Fruit fly (Drosophila melanogaster): ENCODE data around the gene Smg6.
A peak's percentile ranks its signal among the peaks of the same experiment; 100 is the strongest.

The Smg6 gene

dm6 chr3R:24983537-24984501, 49.4 kb downstream of the Smg6 start, which contains the start of gene tnc (continued):
- TF ChIP-seq gcm2 (GFP tag; optimal IDR thresholded peaks at IDR 0.05) (no peak), ranshi (GFP tag; IDR thresholded peaks at IDR 0.05) (peak; percentile 56; the same call in 1 of the 2 replicates), CG10462 (GFP tag; optimal IDR thresholded peaks at IDR 0.05) (peak; percentile 0), pan (optimal IDR thresholded peaks at IDR 0.05) (no peak), pan (GFP tag; optimal IDR thresholded peaks at IDR 0.05 in 1 of 2, IDR thresholded peaks at IDR 0.05 in 1 of 2) (no peak), CG11504 (tag; optimal IDR thresholded peaks at IDR 0.05) (peak; percentile 82), tap (tag; optimal IDR thresholded peaks at IDR 0.05) (peak; percentile 40), CG9437 (GFP tag; optimal IDR thresholded peaks at IDR 0.05) (peak; percentile 27), Hand (GFP tag; optimal IDR thresholded peaks at IDR 0.05) (peak; percentile 53), pfk (GFP tag; optimal IDR thresholded peaks at IDR 0.05) (no peak), ham (GFP tag; IDR thresholded peaks at IDR 0.05) (no peak), Oli (tag; optimal IDR thresholded peaks at IDR 0.05) (peak; percentile 66), onecut (GFP tag; IDR thresholded peaks at IDR 0.05) (peak; percentile 21; the same call in 1 of the 2 replicates), CG15479 (GFP tag; optimal IDR thresholded peaks at IDR 0.05) (no peak), cato (GFP tag; optimal IDR thresholded peaks at IDR 0.05; ENCODE audit: borderline replicate concordance) (no peak), CG17385 (GFP tag; optimal IDR thresholded peaks at IDR 0.05) (peak; percentile 31), org-1 (GFP tag; optimal IDR thresholded peaks at IDR 0.05) (peak; percentile 51), CG3847 (GFP tag; IDR thresholded peaks at IDR 0.05) (peak; percentile 40; the same call in 1 of the 2 replicates), yki (optimal IDR thresholded peaks at IDR 0.05) (no peak), fd96Cb (tag; optimal IDR thresholded peaks at IDR 0.05) (peak; percentile 60), dmrt99B (tag; optimal IDR thresholded peaks at IDR 0.05) (peak; percentile 75), CG32772 (GFP tag; IDR thresholded peaks at IDR 0.05) (0 out of 2 replicates have a peak, but pooled peaks have one; percentile 23), ssp (GFP tag; IDR thresholded peaks at IDR 0.05) (peak; percentile 40; the same call in 1 of the 2 replicates), vfl (GFP tag; optimal IDR thresholded peaks at IDR 0.05) (no peak), al (GFP tag; IDR thresholded peaks at IDR 0.05) (peak; percentile 6; the same call in 1 of the 2 replicates), gfzf (GFP tag; optimal IDR thresholded peaks at IDR 0.05) (no peak), CG10959 (GFP tag; IDR thresholded peaks at IDR 0.05) (no peak)

Measured in whole organism, embryonic.